Worm (Caenorhabditis elegans) whole organism, early embryonic: ENCODE data around the gene D1014.7.

Source experiments
- B0310.2 ChIP-seq: sonication (generic microtip); optimal IDR thresholded peaks from 2 replicates; lab custom pipeline; 2016; ENCODE audit warnings: mild to moderate bottlenecking, missing genetic modification characterization, missing compliant biosample characterization
- F13C5.2 ChIP-seq: sonication (generic microtip); optimal IDR thresholded peaks from 2 replicates; lab custom pipeline; 2017; ENCODE audit warnings: mild to moderate bottlenecking, missing genetic modification characterization, inconsistent platforms, missing compliant biosample characterization
- aly-1 ChIP-seq: sonication (generic microtip); optimal IDR thresholded peaks from 2 replicates; lab custom pipeline; 2016; ENCODE audit warnings: missing genetic modification characterization, missing compliant biosample characterization
- ama-1 ChIP-seq: fragments of 150-350 bp; optimal IDR thresholded peaks from 2 replicates; lab custom pipeline; 2014
- ceh-13 ChIP-seq: fragments of 200-800 bp; sonication (Bioruptor generic); optimal IDR thresholded peaks from 2 replicates; lab custom pipeline; 2018; ENCODE audit warnings: mild to moderate bottlenecking, missing genetic modification characterization, missing compliant biosample characterization
- ceh-36 ChIP-seq: sonication (generic microtip); optimal IDR thresholded peaks from 2 replicates; lab custom pipeline; 2016; ENCODE audit warnings: missing genetic modification characterization, inconsistent platforms, missing compliant biosample characterization
- ets-7 ChIP-seq: sonication (generic microtip); optimal IDR thresholded peaks from 2 replicates; lab custom pipeline; 2016; ENCODE audit warnings: missing genotype, missing genetic modification characterization, missing compliant biosample characterization
- flt-1 ChIP-seq: fragments of 200-800 bp; sonication (Bioruptor generic); IDR thresholded peaks from 2 replicates; pipeline ENCODE4 v1.3.6; 2022; ENCODE audit warnings: missing genetic modification characterization, missing compliant biosample characterization
- hmbx-1 ChIP-seq: sonication (generic microtip); optimal IDR thresholded peaks from 2 replicates; lab custom pipeline; 2016; ENCODE audit warnings: mild to moderate bottlenecking, missing genetic modification characterization, missing compliant biosample characterization
- hmg-4 ChIP-seq: fragments of 200-800 bp; sonication (Bioruptor generic); optimal IDR thresholded peaks from 2 replicates; lab custom pipeline; 2018; ENCODE audit warnings: mild to moderate bottlenecking, missing genetic modification characterization, missing compliant biosample characterization
- hnd-1 ChIP-seq: sonication (generic microtip); optimal IDR thresholded peaks from 2 replicates; lab custom pipeline; 2016; ENCODE audit warnings: missing genetic modification characterization, missing compliant biosample characterization
- pes-1 ChIP-seq: fragments of 200-800 bp; sonication (Bioruptor generic); IDR thresholded peaks from 2 replicates; pipeline ENCODE4 v1.3.6; 2022; ENCODE audit warnings: missing genetic modification reagents, missing genetic modification characterization, missing compliant biosample characterization
- scrt-1 ChIP-seq: fragments of 200-800 bp; sonication (Bioruptor generic); IDR thresholded peaks from 2 replicates; pipeline ENCODE4 v1.3.6; 2022; ENCODE audit warnings: missing genetic modification characterization, missing compliant biosample characterization
- sea-1 ChIP-seq: fragments of 200-800 bp; sonication (Bioruptor generic); conservative IDR thresholded peaks from 2 replicates; pipeline ENCODE4 v1.3.6; 2022; ENCODE audit warnings: missing genetic modification characterization, missing compliant biosample characterization
- tbx-11 ChIP-seq: fragments of 200-800 bp; sonication (Bioruptor generic); IDR thresholded peaks from 2 replicates; pipeline ENCODE4 v1.3.6; 2022; ENCODE audit warnings: missing genetic modification characterization, missing compliant biosample characterization
- tbx-37 ChIP-seq: fragments of 200-800 bp; sonication (Bioruptor generic); conservative IDR thresholded peaks from 2 replicates; pipeline ENCODE4 v1.3.6; 2022; ENCODE audit warnings: missing genetic modification reagents, missing genetic modification characterization, missing compliant biosample characterization
- tra-4 ChIP-seq: sonication (generic microtip); optimal IDR thresholded peaks from 2 replicates; lab custom pipeline; 2017; ENCODE audit warnings: missing genetic modification characterization, missing compliant biosample characterization

Gene D1014.7

DNA sequence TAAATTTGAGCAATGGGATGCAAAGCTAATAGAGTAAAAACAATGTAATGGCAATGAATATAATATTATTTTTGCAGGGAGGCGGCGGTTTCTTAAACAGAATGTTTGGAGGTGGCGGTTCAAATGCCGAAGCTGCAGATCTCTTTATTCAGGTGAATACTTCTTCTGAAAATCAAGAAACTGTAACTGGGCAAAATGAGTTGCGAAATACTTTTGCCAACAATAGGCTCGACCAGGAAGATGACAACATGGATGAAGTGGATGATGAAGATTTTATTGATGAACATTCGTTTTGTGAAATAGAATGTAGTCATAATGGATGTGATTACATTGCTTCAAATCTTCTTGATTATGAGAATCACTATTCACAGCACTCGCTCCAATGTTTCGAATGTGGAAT lies 12.7 kb downstream of the D1014.7 start:
- no peak for TF ChIP-seq tbx-11 (GFP tag; lab: Robert Waterston, UW)
- no peak for TF ChIP-seq sea-1 (GFP tag; lab: Robert Waterston, UW)
- no peak for TF ChIP-seq F13C5.2 (tag; lab: Kevin White, UChicago)

DNA sequence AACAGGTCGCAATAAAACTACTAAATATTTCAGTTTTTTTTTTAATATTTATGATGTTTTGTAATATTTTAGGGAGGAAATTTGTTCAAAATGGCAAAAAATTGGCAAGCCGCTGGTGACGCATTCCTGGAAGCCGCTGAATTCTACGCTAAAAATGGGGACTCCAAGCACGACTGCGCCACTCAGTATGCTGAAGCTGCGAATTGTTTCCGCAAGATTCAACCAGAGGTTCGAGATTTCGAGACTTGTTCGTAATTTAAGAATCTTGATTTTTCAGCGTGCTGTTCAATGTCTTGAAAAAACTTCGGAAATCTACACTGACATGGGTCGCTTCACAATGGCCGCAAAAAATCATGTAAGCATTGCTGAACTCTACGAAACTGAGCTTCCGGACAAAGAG lies 13.6 kb downstream of the D1014.7 start:
- TF ChIP-seq scrt-1 (GFP tag; lab: Robert Waterston, UW) (no peak), flt-1 (no peak), ceh-36 (tag; lab: Kevin White, UChicago) (no peak), ets-7 (tag; lab: Kevin White, UChicago) (no peak), sea-1 (GFP tag; lab: Robert Waterston, UW) (no peak), tra-4 (tag; lab: Kevin White, UChicago) (no peak), tbx-11 (GFP tag; lab: Robert Waterston, UW) (no peak), hmbx-1 (no peak), pes-1 (no peak), ama-1 (lab: Kevin White, UChicago) (no peak), tbx-37 (no peak), B0310.2 (tag; lab: Kevin White, UChicago) (no peak)

- no peak for TF ChIP-seq F13C5.2 (tag; lab: Kevin White, UChicago)
- no peak for TF ChIP-seq ets-7 (tag; lab: Kevin White, UChicago)
- no peak for TF ChIP-seq tbx-37
- TF ChIP-seq B0310.2 (tag; lab: Kevin White, UChicago): no peak
- no peak for TF ChIP-seq tbx-11 (GFP tag; lab: Robert Waterston, UW)
- no peak for TF ChIP-seq sea-1 (GFP tag; lab: Robert Waterston, UW)
- TF ChIP-seq ama-1 (lab: Kevin White, UChicago): no peak
- TF ChIP-seq hmg-4 (GFP tag; lab: Kevin White, UChicago): no peak
- no peak for TF ChIP-seq hnd-1 (tag; lab: Kevin White, UChicago)
- TF ChIP-seq tra-4 (tag; lab: Kevin White, UChicago): no peak
- TF ChIP-seq aly-1 (tag; lab: Kevin White, UChicago): no peak
- no peak for TF ChIP-seq ceh-36 (tag; lab: Kevin White, UChicago)
- no peak for TF ChIP-seq flt-1
- no peak for TF ChIP-seq ceh-13 (GFP tag; lab: Kevin White, UChicago)
- no peak for TF ChIP-seq scrt-1 (GFP tag; lab: Robert Waterston, UW)
- TF ChIP-seq pes-1: no peak
- no peak for TF ChIP-seq hmbx-1
Observed at ce11 chrV:8132926-8133325, 14.9 kb downstream of the D1014.7 start, which contains the start of gene D1014.4. Gene D1014.4 (plus strand): TSS chrV:8133226.

DNA sequence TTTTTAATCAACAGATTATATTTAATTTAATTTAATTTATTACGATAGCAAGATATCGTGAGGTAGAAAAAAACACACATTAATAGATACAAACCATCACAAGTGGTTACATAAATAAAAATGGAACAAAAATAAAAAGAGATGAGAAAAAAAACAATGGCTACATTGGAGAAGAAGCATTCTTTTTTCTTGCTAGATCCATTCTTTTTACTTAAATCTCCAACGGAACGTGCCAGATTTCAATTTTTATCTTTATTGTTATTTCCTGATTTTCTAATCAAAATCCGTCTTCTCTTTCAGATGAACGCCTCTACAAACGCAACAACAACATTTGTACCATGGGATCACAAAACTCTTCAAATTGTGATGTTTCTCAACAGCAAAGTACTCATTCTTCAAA lies 25.5 kb downstream of the D1014.7 start, which contains the start of gene D1014.2:
Gene D1014.2 (plus strand): TSS at position 301 of the 400 bp plus-strand sequence.
- TF ChIP-seq hnd-1 (tag; lab: Kevin White, UChicago) (no peak), hmbx-1 (no peak), tbx-37 (no peak), scrt-1 (GFP tag; lab: Robert Waterston, UW) (no peak), B0310.2 (tag; lab: Kevin White, UChicago) (no peak)

- TF ChIP-seq B0310.2 (tag; lab: Kevin White, UChicago) (no peak), hnd-1 (tag; lab: Kevin White, UChicago) (no peak), ets-7 (tag; lab: Kevin White, UChicago) (no peak), tbx-37 (no peak), scrt-1 (GFP tag; lab: Robert Waterston, UW) (no peak), ceh-13 (GFP tag; lab: Kevin White, UChicago) (no peak), tra-4 (tag; lab: Kevin White, UChicago) (no peak), ama-1 (lab: Kevin White, UChicago) (no peak), ceh-36 (tag; lab: Kevin White, UChicago) (no peak), aly-1 (tag; lab: Kevin White, UChicago) (no peak), flt-1 (no peak), tbx-11 (GFP tag; lab: Robert Waterston, UW) (no peak), hmg-4 (GFP tag; lab: Kevin White, UChicago) (no peak), hmbx-1 (no peak), pes-1 (no peak), sea-1 (GFP tag; lab: Robert Waterston, UW) (no peak), F13C5.2 (tag; lab: Kevin White, UChicago) (no peak)
Observed at ce11 chrV:8144515-8144914, 26.5 kb downstream of the D1014.7 start.

ce11 chrV:8145329-8145728 lies 27.3 kb downstream of the D1014.7 start, which contains the start of gene D1014.13:
Gene D1014.13 (plus strand): TSS chrV:8145629.
- no peak for TF ChIP-seq F13C5.2 (tag; lab: Kevin White, UChicago)
- no peak for TF ChIP-seq tbx-11 (GFP tag; lab: Robert Waterston, UW)

DNA sequence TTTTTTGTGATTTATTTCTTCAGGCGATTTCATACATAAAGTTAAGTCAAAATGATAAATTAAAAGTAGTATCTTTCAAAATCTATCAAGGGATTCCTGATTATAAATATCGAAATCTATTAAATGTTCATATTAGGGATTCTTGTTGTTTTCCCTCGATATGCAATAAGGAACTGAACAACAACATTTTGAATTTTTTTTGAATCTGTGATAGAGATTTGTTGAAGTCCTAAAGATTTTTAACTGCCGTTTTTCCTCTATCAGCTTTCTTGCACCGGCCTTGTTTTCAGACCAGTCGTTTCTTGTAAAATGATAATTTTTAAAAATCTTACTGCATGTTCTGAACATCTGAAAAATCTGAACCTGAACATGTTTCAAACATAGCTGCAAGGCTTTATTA lies 37.7 kb downstream of the D1014.7 start:
- TF ChIP-seq ets-7 (tag; lab: Kevin White, UChicago) (no peak), ceh-36 (tag; lab: Kevin White, UChicago) (no peak), flt-1 (no peak), F13C5.2 (tag; lab: Kevin White, UChicago) (no peak), ceh-13 (GFP tag; lab: Kevin White, UChicago) (no peak), sea-1 (GFP tag; lab: Robert Waterston, UW) (no peak), scrt-1 (GFP tag; lab: Robert Waterston, UW) (no peak)

- TF ChIP-seq pes-1 (no peak), hmg-4 (GFP tag; lab: Kevin White, UChicago) (no peak), B0310.2 (tag; lab: Kevin White, UChicago) (no peak), ama-1 (lab: Kevin White, UChicago) (no peak), ets-7 (tag; lab: Kevin White, UChicago) (no peak), scrt-1 (GFP tag; lab: Robert Waterston, UW) (no peak), sea-1 (GFP tag; lab: Robert Waterston, UW) (no peak), F13C5.2 (tag; lab: Kevin White, UChicago) (no peak), hmbx-1 (no peak)
Observed at ce11 chrV:8157446-8157845, 39.4 kb downstream of the D1014.7 start, which contains the start of gene sul-2. Gene sul-2 (plus strand): TSS chrV:8157746.
